Fruit fly (Drosophila melanogaster) whole organism, embryonic: ENCODE measurements around the gene RpL32.

Experiments
- Atf6 ChIP-seq: fragments of 200-800 bp; sonication (Bioruptor generic); IDR thresholded peaks from 2 replicates; pipeline ENCODE4 v1.3.6; 2022; ENCODE audit warnings: missing biosample characterization, missing genetic modification characterization
- Awh ChIP-seq: fragments of 200-800 bp; sonication (Bioruptor generic); IDR thresholded peaks from 2 replicates; pipeline ENCODE4, ENCODE4 v1.3.6; 2022; ENCODE audit warnings: missing biosample characterization, missing genetic modification characterization
- C15 ChIP-seq: fragments of 200-800 bp; sonication (Bioruptor generic); IDR thresholded peaks from 3 replicates; pipeline ENCODE4 v1.3.6; 2022; ENCODE audit warnings: missing biosample characterization, missing genetic modification characterization
- CG10267 ChIP-seq: fragments of 200-800 bp; sonication (Bioruptor generic); optimal IDR thresholded peaks from 2 replicates; lab custom pipeline; 2018; ENCODE audit warnings: missing biosample characterization, mild to moderate bottlenecking, missing genetic modification characterization, moderate library complexity
- CG14050 ChIP-seq: fragments of 200-800 bp; sonication (Bioruptor generic); IDR thresholded peaks from 3 replicates; pipeline ENCODE4 v1.3.6; 2022; ENCODE audit warnings: missing biosample characterization, missing genetic modification characterization
- CG15479 ChIP-seq: fragments of 200-800 bp; sonication (Bioruptor generic); optimal IDR thresholded peaks from 3 replicates; lab custom pipeline; 2019; ENCODE audit warnings: missing biosample characterization, mild to moderate bottlenecking, missing genetic modification characterization, moderate library complexity
- CG1603 ChIP-seq: fragments of 200-800 bp; sonication (Bioruptor generic); optimal IDR thresholded peaks from 2 replicates; lab custom pipeline; 2019; ENCODE audit warnings: missing biosample characterization, mild to moderate bottlenecking, missing genetic modification characterization, moderate library complexity
- CG17328 ChIP-seq: fragments of 200-800 bp; sonication (Bioruptor generic); IDR thresholded peaks from 2 replicates; pipeline ENCODE4 v1.3.6; 2022; ENCODE audit warnings: missing biosample characterization, missing genetic modification characterization
- CG18476 ChIP-seq: fragments of 200-800 bp; sonication (Bioruptor generic); optimal IDR thresholded peaks from 2 replicates; lab custom pipeline; 2016; ENCODE audit warnings: missing biosample characterization, mild to moderate bottlenecking, missing genetic modification characterization
- CG2678 ChIP-seq: fragments of 200-800 bp; sonication (Bioruptor generic); optimal IDR thresholded peaks from 3 replicates; lab custom pipeline; 2019; ENCODE audit warnings: missing biosample characterization, mild to moderate bottlenecking, missing genetic modification characterization, moderate library complexity
- CG30431 ChIP-seq: fragments of 200-800 bp; sonication (Bioruptor generic); optimal IDR thresholded peaks from 2 replicates; lab custom pipeline; 2017; ENCODE audit warnings: missing biosample characterization, missing genetic modification characterization
- CG3065 ChIP-seq: fragments of 200-800 bp; sonication (Bioruptor generic); optimal IDR thresholded peaks from 2 replicates; lab custom pipeline; 2016; ENCODE audit warnings: missing biosample characterization, missing genetic modification characterization
- CG3407 ChIP-seq: fragments of 200-800 bp; sonication (Bioruptor generic); optimal IDR thresholded peaks from 2 replicates; lab custom pipeline; 2018; ENCODE audit warnings: missing biosample characterization, mild to moderate bottlenecking, missing genetic modification characterization
- CG4707 ChIP-seq: fragments of 200-800 bp; sonication (Bioruptor generic); optimal IDR thresholded peaks from 2 replicates; lab custom pipeline; 2018; ENCODE audit warnings: missing biosample characterization, mild to moderate bottlenecking, missing genetic modification characterization, moderate library complexity
- CG5245 ChIP-seq: fragments of 200-800 bp; sonication (Bioruptor generic); optimal IDR thresholded peaks from 3 replicates; lab custom pipeline; 2016; ENCODE audit warnings: missing biosample characterization, missing genetic modification characterization
- CG7745 ChIP-seq: fragments of 200-800 bp; sonication (Bioruptor generic); optimal IDR thresholded peaks from 2 replicates; lab custom pipeline; 2018; ENCODE audit warnings: missing biosample characterization, mild to moderate bottlenecking, missing genetic modification characterization, moderate library complexity
- CG8290 ChIP-seq, 3 experiments: fragments of 200-800 bp; sonication (Bioruptor generic); optimal IDR thresholded peaks; 2 replicates each; lab custom pipeline; 2016 to 2019; ENCODE audit warnings: missing biosample characterization in 3 of 3, missing genetic modification characterization in 3 of 3, mild to moderate bottlenecking in 2 of 3, moderate library complexity in 1 of 3
- CG8359 ChIP-seq: fragments of 200-800 bp; sonication (Bioruptor generic); optimal IDR thresholded peaks from 2 replicates; lab custom pipeline; 2017; ENCODE audit warnings: missing biosample characterization, mild to moderate bottlenecking, missing genetic modification characterization, borderline replicate concordance
- CG9609 ChIP-seq: fragments of 200-800 bp; sonication (Bioruptor generic); optimal IDR thresholded peaks from 3 replicates; lab custom pipeline; 2016; ENCODE audit warnings: missing biosample characterization, missing genetic modification characterization
- CG9876 ChIP-seq: fragments of 200-800 bp; sonication (Bioruptor generic); optimal IDR thresholded peaks from 2 replicates; lab custom pipeline; 2016; ENCODE audit warnings: missing biosample characterization, missing genetic modification characterization
- CTCF ChIP-seq: fragments of 200-800 bp; sonication (Bioruptor generic); optimal IDR thresholded peaks from 2 replicates; lab custom pipeline; 2017; ENCODE audit warnings: missing biosample characterization, mild to moderate bottlenecking, missing genetic modification characterization, moderate library complexity
- CrebB ChIP-seq: fragments of 200-800 bp; sonication (Bioruptor generic); optimal IDR thresholded peaks from 3 replicates; lab custom pipeline; 2018; ENCODE audit warnings: missing biosample characterization, mild to moderate bottlenecking, missing genetic modification characterization
- Fer2 ChIP-seq: fragments of 200-800 bp; sonication (Bioruptor generic); optimal IDR thresholded peaks from 2 replicates; lab custom pipeline; 2018; ENCODE audit warnings: missing biosample characterization, mild to moderate bottlenecking, missing genetic modification characterization, moderate library complexity
- Mes4 ChIP-seq: fragments of 200-800 bp; sonication (Bioruptor generic); optimal IDR thresholded peaks from 2 replicates; lab custom pipeline; 2016; ENCODE audit warnings: missing biosample characterization, missing genetic modification characterization
- Myb ChIP-seq: fragments of 200-800 bp; sonication (Bioruptor generic); optimal IDR thresholded peaks from 2 replicates; lab custom pipeline; 2016; ENCODE audit warnings: missing biosample characterization, missing genetic modification characterization
- NK7.1 ChIP-seq: fragments of 200-800 bp; sonication (Bioruptor generic); optimal IDR thresholded peaks from 3 replicates; lab custom pipeline; 2016; ENCODE audit warnings: missing biosample characterization, missing genetic modification characterization
- Nf-YA ChIP-seq: fragments of 200-800 bp; sonication (Bioruptor generic); IDR thresholded peaks from 2 replicates; pipeline ENCODE4 v1.3.6; 2022; ENCODE audit warnings: missing biosample characterization, missing genetic modification characterization
- Nf-YC ChIP-seq: fragments of 200-800 bp; optimal IDR thresholded peaks from 3 replicates; lab custom pipeline; 2019; ENCODE audit warnings: missing biosample characterization, mild to moderate bottlenecking, missing genetic modification characterization, moderate library complexity
- Scr ChIP-seq: fragments of 200-800 bp; sonication (Bioruptor generic); IDR thresholded peaks from 2 replicates; pipeline ENCODE4 v1.3.6; 2022; ENCODE audit warnings: missing biosample characterization, missing genetic modification characterization; ENCODE audit not compliant: partially characterized antibody
- Sox100B ChIP-seq: fragments of 200-800 bp; sonication (Bioruptor generic); optimal IDR thresholded peaks from 3 replicates; lab custom pipeline; 2018; ENCODE audit warnings: missing biosample characterization, mild to moderate bottlenecking, missing genetic modification characterization
- Sry-δ ChIP-seq: fragments of 200-800 bp; sonication (Bioruptor generic); optimal IDR thresholded peaks from 2 replicates; lab custom pipeline; 2016; ENCODE audit warnings: missing biosample characterization, missing genetic modification characterization
- al ChIP-seq: fragments of 200-800 bp; sonication (Bioruptor generic); IDR thresholded peaks from 2 replicates; pipeline ENCODE4 v1.3.6; 2022; ENCODE audit warnings: missing biosample characterization, missing genetic modification characterization
- bbx ChIP-seq: fragments of 200-800 bp; sonication (Bioruptor generic); IDR thresholded peaks from 2 replicates; pipeline ENCODE4 v1.3.6; 2022; ENCODE audit warnings: missing biosample characterization, missing genetic modification characterization; ENCODE audit not compliant: partially characterized antibody
- cas ChIP-seq: fragments of 200-800 bp; sonication (Bioruptor generic); IDR thresholded peaks from 2 replicates; pipeline ENCODE4 v1.3.6; 2022; ENCODE audit warnings: missing biosample characterization, missing genetic modification characterization
- dati ChIP-seq: fragments of 200-800 bp; sonication (Bioruptor generic); IDR thresholded peaks from 2 replicates; pipeline ENCODE4 v1.3.6; 2022; ENCODE audit warnings: missing biosample characterization, missing genetic modification characterization
- ewg ChIP-seq: fragments of 200-800 bp; sonication (Bioruptor generic); optimal IDR thresholded peaks from 3 replicates; lab custom pipeline; 2017; ENCODE audit warnings: mild to moderate bottlenecking, missing biosample characterization, missing genetic modification reagents, missing genetic modification characterization
- hbn ChIP-seq: fragments of 200-800 bp; sonication (Bioruptor generic); IDR thresholded peaks from 2 replicates; pipeline ENCODE4 v1.3.6; 2022; ENCODE audit warnings: missing biosample characterization, missing genetic modification characterization; ENCODE audit not compliant: partially characterized antibody
- kay ChIP-seq: fragments of 200-800 bp; sonication (Bioruptor generic); optimal IDR thresholded peaks from 2 replicates; lab custom pipeline; 2016; ENCODE audit warnings: missing biosample characterization, missing genetic modification characterization
- ken ChIP-seq: fragments of 200-800 bp; sonication (Bioruptor generic); IDR thresholded peaks from 3 replicates; pipeline ENCODE4 v1.3.6; 2022; ENCODE audit warnings: missing biosample characterization, missing genetic modification characterization
- knrl ChIP-seq: fragments of 200-800 bp; sonication (Bioruptor generic); IDR thresholded peaks from 3 replicates; pipeline ENCODE4 v1.3.6; 2022; ENCODE audit warnings: missing biosample characterization, missing genetic modification characterization; ENCODE audit not compliant: partially characterized antibody
- lilli ChIP-seq: fragments of 200-800 bp; sonication (Bioruptor generic); optimal IDR thresholded peaks from 3 replicates; lab custom pipeline; 2016; ENCODE audit warnings: missing biosample characterization, missing genetic modification characterization
- lov ChIP-seq, 2 experiments: fragments of 200-800 bp in 1 of 2; fragments of >200 bp in 1 of 2; sonication (Bioruptor generic) in 1 of 2; IDR thresholded peaks in 1 of 2; optimal IDR thresholded peaks in 1 of 2; 2 replicates in 1 of 2; 3 replicates in 1 of 2; pipeline versions ENCODE4 v1.3.6 to Lab custom; 2017 to 2022; ENCODE audit warnings: missing biosample characterization in 1 of 2, missing genetic modification characterization in 1 of 2
- mam ChIP-seq: fragments of 200-800 bp; sonication (Bioruptor generic); optimal IDR thresholded peaks from 3 replicates; lab custom pipeline; 2016; ENCODE audit warnings: missing biosample characterization, missing genetic modification characterization
- org-1 ChIP-seq: fragments of 200-800 bp; sonication (Bioruptor generic); optimal IDR thresholded peaks from 2 replicates; lab custom pipeline; 2017; ENCODE audit warnings: missing biosample characterization, missing genetic modification characterization
- pho ChIP-seq: fragments of 200-800 bp; sonication (Bioruptor generic); optimal IDR thresholded peaks from 2 replicates; lab custom pipeline; 2016; ENCODE audit warnings: missing biosample characterization, missing genetic modification characterization
- rib ChIP-seq: fragments of 200-800 bp; sonication (Bioruptor generic); IDR thresholded peaks from 2 replicates; pipeline ENCODE4 v1.3.6; 2022; ENCODE audit warnings: missing biosample characterization, missing genetic modification characterization
- row ChIP-seq: fragments of 200-800 bp; sonication (Bioruptor generic); IDR thresholded peaks from 3 replicates; pipeline ENCODE4 v1.3.6; 2022; ENCODE audit warnings: missing biosample characterization, missing genetic modification characterization
- sug ChIP-seq: fragments of 200-800 bp; optimal IDR thresholded peaks from 2 replicates; lab custom pipeline; 2019; ENCODE audit warnings: missing biosample characterization, mild to moderate bottlenecking, missing genetic modification characterization, moderate library complexity
- usp ChIP-seq: fragments of >200 bp; optimal IDR thresholded peaks from 2 replicates; lab custom pipeline; 2017; ENCODE audit warnings: missing biosample characterization, missing genetic modification characterization

Gene RpL32

dm6 chr3R:30058057-30058868, 12.3 kb upstream of the RpL32 start, which contains the start of gene sima (continued):
- TF ChIP-seq CG4707 (GFP tag; lab: Kevin White, UChicago), result no peak
- no peak for TF ChIP-seq dati (GFP tag; lab: Robert Waterston, UW)
- TF ChIP-seq lilli, result peak; percentile 66
- TF ChIP-seq Sry-δ, result peak; percentile 27
- TF ChIP-seq org-1 (GFP tag; lab: Kevin White, UChicago), result no peak
- TF ChIP-seq CG14050 (GFP tag; lab: Robert Waterston, UW), result no peak
- no peak for TF ChIP-seq CG15479 (GFP tag; lab: Kevin White, UChicago)
- TF ChIP-seq CG5245, result no peak
- no peak for TF ChIP-seq pho (GFP tag; lab: Kevin White, UChicago)
- no peak for TF ChIP-seq CG18476
- TF ChIP-seq CG9876 (GFP tag; lab: Kevin White, UChicago), result no peak
- no peak for TF ChIP-seq ewg
- TF ChIP-seq CG8290 (GFP tag; optimal IDR thresholded peaks at IDR 0.05; lab: Kevin White, UChicago), result no peak
- TF ChIP-seq CG8290 (tag; optimal IDR thresholded peaks at IDR 0.05; lab: Kevin White, UChicago), result peak in 1 of 2 experiments; percentile 66
- no peak for TF ChIP-seq hbn (GFP tag; lab: Robert Waterston, UW)
- peak; percentile 32 for TF ChIP-seq sug
- 0 out of 2 replicates have a peak, but pooled peaks have one; percentile 24 for TF ChIP-seq CG17328
- TF ChIP-seq Awh (GFP tag; lab: Robert Waterston, UW), result no peak
- TF ChIP-seq CG7745 (tag; lab: Kevin White, UChicago), result no peak
- TF ChIP-seq CG30431 (GFP tag; lab: Kevin White, UChicago), result no peak
- no peak for TF ChIP-seq CG3407 (GFP tag; lab: Kevin White, UChicago)
- TF ChIP-seq kay, result no peak
- TF ChIP-seq Nf-YA, result no peak
- TF ChIP-seq row, result peak; percentile 80
- TF ChIP-seq CG10267, result peak; percentile 3
- TF ChIP-seq Myb, result peak; percentile 88
- peak; percentile 50 for TF ChIP-seq Nf-YC (tag; lab: Kevin White, UChicago)
- no peak for TF ChIP-seq Sox100B (GFP tag; lab: Kevin White, UChicago)
- no peak; the same call in 2 of the 3 replicates for TF ChIP-seq knrl (GFP tag; lab: Robert Waterston, UW)
- TF ChIP-seq CG8359, result no peak
- peak; percentile 32 for TF ChIP-seq mam (GFP tag; lab: Kevin White, UChicago)
- no peak for TF ChIP-seq Atf6 (GFP tag; lab: Robert Waterston, UW)
- TF ChIP-seq usp (GFP tag; lab: Kevin White, UChicago), result no peak
- TF ChIP-seq al (GFP tag; lab: Robert Waterston, UW), result 0 out of 2 replicates have a peak, but pooled peaks have one; percentile 40
- peak; percentile 18 for TF ChIP-seq CG9609
- TF ChIP-seq bbx (GFP tag; lab: Robert Waterston, UW), result no peak
- no peak for TF ChIP-seq CTCF (GFP tag; lab: Kevin White, UChicago)
- no peak for TF ChIP-seq rib (GFP tag; lab: Robert Waterston, UW)
- peak; percentile 71 for TF ChIP-seq CG1603 (tag; lab: Kevin White, UChicago)
- TF ChIP-seq cas, result peak; percentile 17; the same call in 1 of the 2 replicates
- no peak for TF ChIP-seq CG3065
- TF ChIP-seq C15, result no peak
- TF ChIP-seq NK7.1 (GFP tag; lab: Kevin White, UChicago), result peak; percentile 57
- no peak for TF ChIP-seq Fer2 (tag; lab: Kevin White, UChicago)
- peak; percentile 28 for TF ChIP-seq CG2678 (tag; lab: Kevin White, UChicago)
- TF ChIP-seq Scr (GFP tag; lab: Robert Waterston, UW), result peak; percentile 32; the same call in 1 of the 2 replicates
- TF ChIP-seq Mes4, result no peak
- no peak for TF ChIP-seq lov (optimal IDR thresholded peaks at IDR 0.05; lab: Kevin White, UChicago)
- TF ChIP-seq lov (GFP tag; IDR thresholded peaks at IDR 0.05; lab: Robert Waterston, UW), result no peak
- no peak for TF ChIP-seq CrebB
- no peak for TF ChIP-seq ken (GFP tag; lab: Robert Waterston, UW)
